Fruit fly (Drosophila melanogaster) S2 (cell line): ENCODE results near the gene CtsL4.

Experiments
- CG8478 ChIP-seq: fragments of >200 bp; optimal IDR thresholded peaks from 2 replicates; lab custom pipeline; 2018
- CTCF ChIP-seq, 2 experiments: fragments of >200 bp; optimal IDR thresholded peaks; 2 replicates each; lab custom pipeline; 2018

The CtsL4 gene

DNA sequence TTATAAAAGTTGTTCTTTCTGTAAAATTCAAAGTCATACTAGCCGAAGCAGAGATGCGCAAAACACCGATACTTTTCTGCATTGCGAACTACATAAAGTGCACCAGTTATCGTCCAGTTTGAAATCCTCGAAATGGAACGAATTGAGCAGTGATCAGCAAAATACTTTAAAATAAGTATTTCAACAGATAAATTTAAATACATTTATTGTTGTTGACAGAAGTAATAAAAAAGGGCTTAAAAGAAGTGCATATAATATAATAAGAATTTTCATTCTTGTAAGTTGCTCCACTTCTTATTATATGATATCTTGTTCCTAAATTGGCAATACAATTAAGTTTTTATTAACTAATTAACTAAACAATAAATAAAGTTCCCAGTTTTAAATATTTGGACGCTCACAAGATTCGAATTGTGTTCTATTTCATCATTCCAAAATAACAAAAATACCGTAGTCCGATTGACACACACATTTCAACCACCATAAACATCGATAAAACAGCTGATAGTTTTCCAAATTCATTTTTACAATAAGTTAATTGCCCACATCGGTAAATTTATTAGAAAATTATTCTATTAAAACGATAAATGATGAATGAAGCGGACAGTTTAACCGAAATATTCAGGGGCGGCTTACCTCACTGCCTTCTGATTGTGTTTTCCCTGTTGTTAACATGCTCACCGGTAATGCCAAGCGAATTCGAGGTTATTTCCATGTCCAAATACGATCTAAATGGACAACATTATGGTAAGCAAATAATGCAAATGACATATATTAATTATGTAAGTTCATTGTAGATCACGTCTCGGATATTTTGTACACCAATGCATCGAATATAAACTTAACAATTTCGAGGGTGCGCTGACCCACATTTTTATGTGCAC is 41.8 kb downstream of the CtsL4 start, which contains the start of the genes Usp14 and CG4972:
Usp14 (minus strand) TSS at position 70 of the 884 bp plus-strand sequence.
CG4972 (plus strand) TSS at position 466 of the 884 bp plus-strand sequence.
- TF ChIP-seq CG8478 (no peak), CTCF (optimal IDR thresholded peaks at IDR 0.05; lab: Kevin White, UChicago) (no peak)

DNA sequence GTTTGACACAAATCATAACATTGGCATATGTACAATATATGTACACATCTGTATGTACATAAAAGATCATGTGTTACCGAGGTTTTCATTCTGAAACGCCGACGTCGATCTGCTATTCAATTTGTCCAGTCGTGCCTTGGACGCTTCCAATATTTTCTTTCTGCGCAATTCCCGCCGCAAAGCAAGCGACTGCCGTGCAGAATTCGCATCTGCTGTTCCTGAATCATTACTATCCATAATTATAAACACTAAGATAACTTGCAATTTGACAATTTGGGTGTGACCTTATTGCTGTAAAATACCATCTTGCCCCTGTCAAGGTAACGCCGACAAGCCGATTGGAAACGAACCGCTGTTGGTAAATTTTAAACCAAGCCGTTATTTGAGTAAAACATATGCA is 44.6 kb downstream of the CtsL4 start:
- TF ChIP-seq CG8478 (no peak), CTCF (optimal IDR thresholded peaks at IDR 0.05; lab: Kevin White, UChicago) (peak in 1 of 2 experiments; percentile 6)

DNA sequence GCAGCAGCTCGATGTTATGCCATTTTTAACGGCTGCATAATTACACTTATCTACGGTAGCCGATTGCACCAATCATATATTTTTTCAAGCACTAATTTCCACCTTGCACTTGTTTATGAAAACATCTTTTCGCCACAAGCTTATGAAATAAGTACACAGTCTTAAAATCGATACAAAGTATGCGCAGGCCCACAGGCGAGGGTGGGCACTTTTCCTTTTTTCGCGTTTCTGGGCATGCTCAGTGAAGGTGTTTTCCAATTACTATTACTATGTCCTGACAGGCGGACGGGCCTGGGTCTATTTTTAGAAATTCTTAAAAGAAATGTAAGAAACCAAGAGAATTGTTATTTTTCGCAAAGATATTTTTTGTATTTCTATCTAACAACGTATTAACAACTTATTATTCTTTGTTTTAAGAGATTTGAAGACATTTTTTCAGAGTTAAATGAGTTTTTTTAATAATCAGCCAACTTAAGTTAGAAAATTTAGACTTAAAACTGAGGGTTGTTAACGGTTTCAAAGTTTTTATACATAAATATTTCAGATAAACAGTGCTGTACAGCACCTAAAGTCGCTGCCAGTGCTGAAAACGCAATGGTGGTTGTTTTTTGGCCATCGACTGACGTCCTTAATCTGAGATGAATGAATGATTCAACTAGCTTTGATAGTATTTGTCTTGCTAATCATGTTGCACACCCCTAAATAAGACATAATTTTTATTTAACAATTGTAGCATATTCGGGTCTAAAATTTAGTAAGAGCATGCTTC is 45.6 kb downstream of the CtsL4 start, which contains the start of gene Cdk5alpha:
Cdk5alpha (minus strand) TSS at position 343 of the 769 bp plus-strand sequence.
- no peak for TF ChIP-seq CG8478
- TF ChIP-seq CTCF (optimal IDR thresholded peaks at IDR 0.05; lab: Kevin White, UChicago) = no peak

DNA sequence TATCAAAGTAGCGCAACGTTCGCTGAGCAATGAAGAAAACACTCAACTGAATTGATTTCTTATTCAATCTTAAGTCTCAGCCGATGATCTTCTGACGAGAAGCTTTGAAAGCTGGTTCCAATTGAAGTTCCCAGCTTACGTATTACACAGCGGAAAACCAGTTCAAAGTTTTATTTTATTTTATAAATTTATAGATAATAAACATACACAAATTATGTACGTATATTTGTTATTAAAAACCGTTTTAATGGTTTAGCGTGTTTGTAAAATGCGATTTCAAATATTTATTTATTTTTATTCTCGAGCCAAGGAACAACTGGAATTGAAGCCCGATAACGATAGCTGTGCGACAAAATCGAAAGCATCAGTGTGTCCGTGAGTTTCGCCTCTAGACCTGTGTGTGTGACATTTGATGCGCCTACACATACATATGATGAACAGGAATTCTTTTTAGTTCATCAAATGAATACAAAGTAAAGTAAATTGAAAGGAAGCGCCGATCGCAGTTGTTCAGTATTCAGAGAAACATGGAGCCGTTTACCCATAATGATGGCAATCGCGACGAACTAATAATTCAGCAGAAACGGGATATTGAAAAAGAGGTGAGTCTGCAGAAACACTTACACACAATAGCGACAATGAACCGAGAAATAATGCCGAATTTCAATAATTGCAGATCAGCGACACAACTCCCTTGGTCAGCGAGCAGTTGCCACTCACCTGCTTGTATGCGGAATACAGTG is 49.7 kb downstream of the CtsL4 start, which contains the start of the genes CG5390 and CG4968:
CG5390 (minus strand) TSS at position 77 of the 743 bp plus-strand sequence.
CG4968 (plus strand) TSS at position 405 of the 743 bp plus-strand sequence.
- TF ChIP-seq CG8478 = no peak
- no peak for TF ChIP-seq CTCF (optimal IDR thresholded peaks at IDR 0.05; lab: Kevin White, UChicago)

DNA sequence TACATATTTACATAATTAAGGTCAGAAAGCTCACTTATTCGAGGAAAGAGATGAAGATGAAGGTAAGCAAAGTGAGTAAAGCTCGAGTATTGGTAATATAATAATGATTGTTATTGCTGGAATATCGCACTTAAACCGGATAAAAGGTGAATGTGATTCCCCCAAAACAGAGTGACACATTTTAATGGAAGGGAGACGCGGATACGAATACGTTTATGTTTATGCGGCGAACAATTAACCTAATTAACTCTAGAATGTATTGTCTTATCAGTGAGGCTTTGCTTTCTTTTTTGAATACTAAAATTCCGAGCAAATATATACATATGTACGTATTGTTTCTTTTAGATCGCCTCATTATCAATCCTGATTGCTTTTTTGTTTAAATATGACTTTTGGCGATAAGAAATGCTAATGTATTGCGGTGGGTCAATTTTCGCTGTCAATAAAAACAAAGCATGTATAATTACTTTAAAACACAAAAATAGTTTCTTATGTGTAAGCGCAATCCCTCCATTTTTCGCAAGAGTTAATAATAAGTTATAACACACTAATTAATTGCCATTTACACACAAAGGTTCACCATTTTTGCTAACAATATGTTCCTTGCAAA is 50.8 kb downstream of the CtsL4 start:
- no peak for TF ChIP-seq CG8478
- no peak for TF ChIP-seq CTCF (optimal IDR thresholded peaks at IDR 0.05; lab: Kevin White, UChicago)
